Fruit fly (Drosophila melanogaster) whole organism, embryonic: ENCODE data around the gene CG32036.

Experiments used
- Adf1 ChIP-seq: fragments of 200-800 bp; sonication (Bioruptor generic); IDR thresholded peaks from 2 replicates; pipeline ENCODE4 v1.3.6; 2022; ENCODE audit warnings: missing biosample characterization, missing genetic modification characterization
- Bdp1 ChIP-seq: fragments of 200-800 bp; sonication (Bioruptor generic); optimal IDR thresholded peaks from 3 replicates; lab custom pipeline; 2016; ENCODE audit warnings: missing biosample characterization, missing genetic modification characterization
- C15 ChIP-seq: fragments of 200-800 bp; sonication (Bioruptor generic); IDR thresholded peaks from 3 replicates; pipeline ENCODE4 v1.3.6; 2022; ENCODE audit warnings: missing biosample characterization, missing genetic modification characterization
- CG10431 ChIP-seq: fragments of 200-800 bp; sonication (Bioruptor generic); optimal IDR thresholded peaks from 3 replicates; lab custom pipeline; 2018; ENCODE audit warnings: missing biosample characterization, mild to moderate bottlenecking, missing genetic modification characterization
- CG10565 ChIP-seq: fragments of 200-800 bp; sonication (Bioruptor generic); optimal IDR thresholded peaks from 3 replicates; lab custom pipeline; 2016; ENCODE audit warnings: missing biosample characterization, mild to moderate bottlenecking, missing genetic modification characterization
- CG11398 ChIP-seq: fragments of 200-800 bp; sonication (Bioruptor generic); optimal IDR thresholded peaks from 2 replicates; lab custom pipeline; 2016; ENCODE audit warnings: missing biosample characterization, missing genetic modification characterization
- CG11696 ChIP-seq: fragments of 200-800 bp; sonication (Bioruptor generic); IDR thresholded peaks from 2 replicates; pipeline ENCODE4 v1.3.6; 2022; ENCODE audit warnings: missing biosample characterization, missing genetic modification characterization
- CG12299 ChIP-seq: fragments of 200-800 bp; sonication (Bioruptor generic); optimal IDR thresholded peaks from 2 replicates; lab custom pipeline; 2018; ENCODE audit warnings: missing biosample characterization, mild to moderate bottlenecking, missing genetic modification characterization
- CG13287 ChIP-seq: fragments of 200-800 bp; sonication (Bioruptor generic); IDR thresholded peaks from 2 replicates; pipeline ENCODE4 v1.3.6; 2022; ENCODE audit warnings: missing biosample characterization, missing genetic modification characterization; ENCODE audit not compliant: partially characterized antibody
- CG13424 ChIP-seq: fragments of 200-800 bp; sonication (Bioruptor generic); optimal IDR thresholded peaks from 2 replicates; lab custom pipeline; 2019; ENCODE audit warnings: missing biosample characterization, mild to moderate bottlenecking, missing genetic modification characterization, moderate library complexity
- CG1602 ChIP-seq: fragments of 200-800 bp; sonication (Bioruptor generic); optimal IDR thresholded peaks from 3 replicates; lab custom pipeline; 2016; ENCODE audit warnings: missing biosample characterization, missing genetic modification characterization
- CG16815 ChIP-seq: fragments of 200-800 bp; sonication (Bioruptor generic); optimal IDR thresholded peaks from 3 replicates; lab custom pipeline; 2017; ENCODE audit warnings: missing biosample characterization, mild to moderate bottlenecking, missing genetic modification characterization
- CG18011 ChIP-seq: fragments of 200-800 bp; sonication (Bioruptor generic); optimal IDR thresholded peaks from 2 replicates; lab custom pipeline; 2017; ENCODE audit warnings: missing biosample characterization, missing genetic modification characterization, mild to moderate bottlenecking, moderate library complexity, missing genotype
- CG2875 ChIP-seq: fragments of 200-800 bp; sonication (Bioruptor generic); optimal IDR thresholded peaks from 2 replicates; lab custom pipeline; 2017; ENCODE audit warnings: missing biosample characterization, mild to moderate bottlenecking, missing genetic modification characterization, missing genetic modification reagents
- CG30431 ChIP-seq: fragments of 200-800 bp; sonication (Bioruptor generic); optimal IDR thresholded peaks from 2 replicates; lab custom pipeline; 2017; ENCODE audit warnings: missing biosample characterization, missing genetic modification characterization
- CG3838 ChIP-seq: fragments of 200-800 bp; sonication (Bioruptor generic); optimal IDR thresholded peaks from 3 replicates; lab custom pipeline; 2016; ENCODE audit warnings: missing biosample characterization, missing genetic modification characterization
- CG4854 ChIP-seq: fragments of 200-800 bp; sonication (Bioruptor generic); optimal IDR thresholded peaks from 2 replicates; lab custom pipeline; 2016; ENCODE audit warnings: missing biosample characterization, missing genetic modification characterization, inconsistent platforms
- CG5953 ChIP-seq: fragments of 200-800 bp; sonication (Bioruptor generic); IDR thresholded peaks from 2 replicates; pipeline ENCODE4 v1.3.6; 2022; ENCODE audit warnings: missing biosample characterization, missing genetic modification characterization
- CG7271 ChIP-seq: fragments of 200-800 bp; sonication (Bioruptor generic); optimal IDR thresholded peaks from 2 replicates; lab custom pipeline; 2018; ENCODE audit warnings: missing biosample characterization, mild to moderate bottlenecking, missing genetic modification characterization, moderate library complexity
- CG7357 ChIP-seq: fragments of 200-800 bp; sonication (Bioruptor generic); IDR thresholded peaks from 3 replicates; pipeline ENCODE4 v1.3.6; 2022; ENCODE audit warnings: missing biosample characterization, missing genetic modification characterization
- CG8924 ChIP-seq: fragments of 200-800 bp; optimal IDR thresholded peaks from 3 replicates; lab custom pipeline; 2019; ENCODE audit warnings: missing biosample characterization, mild to moderate bottlenecking, missing genetic modification characterization, moderate library complexity
- CG9609 ChIP-seq: fragments of 200-800 bp; sonication (Bioruptor generic); optimal IDR thresholded peaks from 3 replicates; lab custom pipeline; 2016; ENCODE audit warnings: missing biosample characterization, missing genetic modification characterization
- CG9727 ChIP-seq: fragments of 200-800 bp; sonication (Bioruptor generic); optimal IDR thresholded peaks from 3 replicates; lab custom pipeline; 2017; ENCODE audit warnings: missing biosample characterization, mild to moderate bottlenecking, missing genetic modification characterization
- Camta ChIP-seq: fragments of 200-800 bp; sonication (Bioruptor generic); optimal IDR thresholded peaks from 2 replicates; lab custom pipeline; 2016; ENCODE audit warnings: missing biosample characterization, missing genetic modification characterization
- E2f1 ChIP-seq: fragments of 200-800 bp; sonication (Bioruptor generic); IDR thresholded peaks from 2 replicates; pipeline ENCODE4 v1.3.6; 2022; ENCODE audit warnings: missing biosample characterization, missing genetic modification characterization
- E2f2 ChIP-seq: fragments of 200-800 bp; sonication (Bioruptor generic); IDR thresholded peaks from 2 replicates; pipeline ENCODE4 v1.3.6; 2022; ENCODE audit warnings: missing biosample characterization, missing genetic modification characterization
- Gsc ChIP-seq: fragments of 200-800 bp; sonication (Bioruptor generic); IDR thresholded peaks from 2 replicates; pipeline ENCODE4 v1.3.6; 2022; ENCODE audit warnings: missing biosample characterization, missing genetic modification characterization
- Hsf ChIP-seq: fragments of 200-800 bp; sonication (Bioruptor generic); optimal IDR thresholded peaks from 3 replicates; lab custom pipeline; 2016; ENCODE audit warnings: missing biosample characterization, missing genetic modification characterization
- Lhr ChIP-seq: fragments of 200-800 bp; sonication (Bioruptor generic); optimal IDR thresholded peaks from 3 replicates; lab custom pipeline; 2017; ENCODE audit warnings: mild to moderate bottlenecking, missing biosample characterization, missing genetic modification reagents, missing genetic modification characterization
- Taf1 ChIP-seq: fragments of 200-800 bp; sonication (Bioruptor generic); IDR thresholded peaks from 2 replicates; pipeline ENCODE4 v1.3.6; 2022; ENCODE audit warnings: missing biosample characterization, missing genetic modification characterization
- Xbp1 ChIP-seq: fragments of 200-800 bp; sonication (Bioruptor generic); optimal IDR thresholded peaks from 3 replicates; lab custom pipeline; 2016; ENCODE audit warnings: missing biosample characterization, mild to moderate bottlenecking, missing genetic modification characterization
- abd-A ChIP-seq: fragments of 200-800 bp; sonication (Bioruptor generic); optimal IDR thresholded peaks from 3 replicates; lab custom pipeline; 2019; ENCODE audit warnings: missing biosample characterization, mild to moderate bottlenecking, missing genetic modification characterization, moderate library complexity
- caup ChIP-seq: fragments of 200-800 bp; sonication (Bioruptor generic); optimal IDR thresholded peaks from 3 replicates; lab custom pipeline; 2017; ENCODE audit warnings: missing biosample characterization, mild to moderate bottlenecking, missing genetic modification characterization, moderate library complexity; ENCODE audit not compliant: severe bottlenecking
- chif ChIP-seq, 2 experiments: fragments of 200-800 bp; sonication (Bioruptor generic); optimal IDR thresholded peaks; 3 replicates each; lab custom pipeline; 2016; ENCODE audit warnings: missing biosample characterization in 2 of 2, missing genetic modification characterization in 2 of 2
- chn ChIP-seq: fragments of 200-800 bp; sonication (Bioruptor generic); optimal IDR thresholded peaks from 2 replicates; lab custom pipeline; 2016; ENCODE audit warnings: missing biosample characterization, missing genetic modification characterization
- ci ChIP-seq: fragments of 200-800 bp; sonication (Bioruptor generic); IDR thresholded peaks from 3 replicates; pipeline ENCODE4 v1.3.6; 2022; ENCODE audit warnings: missing biosample characterization, missing genetic modification characterization
- crol ChIP-seq: fragments of 200-800 bp; sonication (Bioruptor generic); IDR thresholded peaks from 2 replicates; pipeline ENCODE4 v1.3.6; 2022; ENCODE audit warnings: missing biosample characterization, missing genetic modification characterization
- dan ChIP-seq: fragments of 200-800 bp; sonication (Bioruptor generic); IDR thresholded peaks from 2 replicates; pipeline ENCODE4 v1.3.6; 2022; ENCODE audit warnings: missing biosample characterization, missing genetic modification characterization
- fru ChIP-seq: fragments of >200 bp; optimal IDR thresholded peaks from 2 replicates; lab custom pipeline; 2017
- gcm ChIP-seq: fragments of 200-800 bp; sonication (Bioruptor generic); optimal IDR thresholded peaks from 2 replicates; lab custom pipeline; 2019; ENCODE audit warnings: missing biosample characterization, mild to moderate bottlenecking, missing genetic modification characterization, moderate library complexity
- gem ChIP-seq: fragments of 200-800 bp; sonication (Bioruptor generic); optimal IDR thresholded peaks from 2 replicates; lab custom pipeline; 2019; ENCODE audit warnings: missing biosample characterization, mild to moderate bottlenecking, missing genetic modification characterization, moderate library complexity
- gsb-n ChIP-seq: fragments of 200-800 bp; sonication (Bioruptor generic); optimal IDR thresholded peaks from 3 replicates; lab custom pipeline; 2018; ENCODE audit warnings: missing biosample characterization, mild to moderate bottlenecking, missing genetic modification characterization
- ind ChIP-seq: fragments of 200-800 bp; sonication (Bioruptor generic); optimal IDR thresholded peaks from 3 replicates; lab custom pipeline; 2016; ENCODE audit warnings: missing biosample characterization, missing genetic modification characterization
- jumu ChIP-seq: fragments of 200-800 bp; sonication (Bioruptor generic); optimal IDR thresholded peaks from 3 replicates; lab custom pipeline; 2016; ENCODE audit warnings: missing biosample characterization, missing genetic modification characterization
- lmd ChIP-seq: fragments of 200-800 bp; sonication (Bioruptor generic); IDR thresholded peaks from 2 replicates; pipeline ENCODE4 v1.3.6; 2022; ENCODE audit warnings: missing biosample characterization, missing genetic modification characterization
- pfk ChIP-seq: fragments of 200-800 bp; sonication (Bioruptor generic); optimal IDR thresholded peaks from 2 replicates; lab custom pipeline; 2018; ENCODE audit warnings: missing biosample characterization, mild to moderate bottlenecking, missing genetic modification characterization, moderate library complexity
- pita ChIP-seq: fragments of 200-800 bp; sonication (Bioruptor generic); optimal IDR thresholded peaks from 2 replicates; lab custom pipeline; 2017; ENCODE audit warnings: missing biosample characterization, mild to moderate bottlenecking, missing genetic modification characterization
- row ChIP-seq: fragments of 200-800 bp; sonication (Bioruptor generic); IDR thresholded peaks from 3 replicates; pipeline ENCODE4 v1.3.6; 2022; ENCODE audit warnings: missing biosample characterization, missing genetic modification characterization
- shn ChIP-seq: fragments of 200-800 bp; sonication (Bioruptor generic); optimal IDR thresholded peaks from 3 replicates; lab custom pipeline; 2016; ENCODE audit warnings: missing biosample characterization, missing genetic modification characterization
- slbo ChIP-seq: fragments of 200-800 bp; sonication (Bioruptor generic); IDR thresholded peaks from 2 replicates; pipeline ENCODE4 v1.3.6; 2022; ENCODE audit warnings: missing biosample characterization, missing genetic modification characterization
- zen2 ChIP-seq: fragments of 200-800 bp; sonication (Bioruptor generic); IDR thresholded peaks from 3 replicates; pipeline ENCODE4 v1.3.6; 2022; ENCODE audit warnings: missing biosample characterization, missing genetic modification characterization; ENCODE audit not compliant: partially characterized antibody

Gene CG32036

dm6 chr3L:9441907-9442479 is 47.0 kb downstream of the CG32036 start, which contains the start of the genes Bet3 and Nf-YA (continued):
- TF ChIP-seq CG18011 (GFP tag; lab: Kevin White, UChicago) (no peak), gcm (GFP tag; lab: Kevin White, UChicago) (no peak), gsb-n (tag; lab: Kevin White, UChicago) (peak; percentile 26), Bdp1 (GFP tag; lab: Kevin White, UChicago) (peak; percentile 0), CG9727 (GFP tag; lab: Kevin White, UChicago) (peak; percentile 41), Gsc (no peak), dan (no peak), Hsf (GFP tag; lab: Kevin White, UChicago) (peak; percentile 60), CG1602 (GFP tag; lab: Kevin White, UChicago) (peak; percentile 2), CG11398 (no peak), CG13424 (tag; lab: Kevin White, UChicago) (peak; percentile 55), CG10431 (GFP tag; lab: Kevin White, UChicago) (peak; percentile 8), C15 (no peak), CG12299 (no peak), CG2875 (GFP tag; lab: Kevin White, UChicago) (no peak), CG13287 (GFP tag; lab: Robert Waterston, UW) (peak; percentile 88), ci (GFP tag; lab: Robert Waterston, UW) (no peak; the same call in 1 of the 3 replicates), E2f2 (GFP tag; lab: Robert Waterston, UW) (peak; percentile 34; the same call in 1 of the 2 replicates), fru (lab: Kevin White, UChicago) (no peak), chif (GFP tag; optimal IDR thresholded peaks at IDR 0.05; lab: Kevin White, UChicago) (peak; percentile 10 to 57), CG4854 (GFP tag; lab: Kevin White, UChicago) (peak; percentile 8), CG7271 (no peak), Xbp1 (GFP tag; lab: Kevin White, UChicago) (peak; percentile 78), jumu (GFP tag; lab: Kevin White, UChicago) (peak; percentile 55), Camta (GFP tag; lab: Kevin White, UChicago) (peak; percentile 53), CG10565 (GFP tag; lab: Kevin White, UChicago) (no peak), zen2 (GFP tag; lab: Robert Waterston, UW) (peak; percentile 86; the same call in 1 of the 3 replicates), CG3838 (no peak), CG16815 (GFP tag; lab: Kevin White, UChicago) (no peak), chn (GFP tag; lab: Kevin White, UChicago) (peak; percentile 66), Taf1 (GFP tag; lab: Robert Waterston, UW) (no peak), ind (GFP tag; lab: Kevin White, UChicago) (peak; percentile 61), shn (GFP tag; lab: Kevin White, UChicago) (peak; percentile 29), CG8924 (peak; percentile 5), CG30431 (GFP tag; lab: Kevin White, UChicago) (peak; percentile 3), pfk (GFP tag; lab: Kevin White, UChicago) (no peak), E2f1 (peak; percentile 19; the same call in 1 of the 2 replicates), row (peak; percentile 93), Lhr (GFP tag; lab: Kevin White, UChicago) (peak; percentile 44), CG9609 (GFP tag; lab: Kevin White, UChicago) (peak; percentile 55), crol (GFP tag; lab: Robert Waterston, UW) (no peak), caup (GFP tag; lab: Kevin White, UChicago) (peak; percentile 35), slbo (GFP tag; lab: Robert Waterston, UW) (peak; percentile 88), pita (GFP tag; lab: Kevin White, UChicago) (peak; percentile 37), CG7357 (GFP tag; lab: Robert Waterston, UW) (no peak; the same call in 2 of the 3 replicates), lmd (GFP tag; lab: Robert Waterston, UW) (peak; percentile 54), gem (tag; lab: Kevin White, UChicago) (peak; percentile 51), abd-A (no peak), CG11696 (GFP tag; lab: Robert Waterston, UW) (peak; percentile 40; the same call in 1 of the 2 replicates), Adf1 (no peak), CG5953 (GFP tag; lab: Robert Waterston, UW) (no peak)
